Worm (Caenorhabditis elegans): ENCODE measurements around the gene Y51A2B.9.

- TF ChIP-seq blmp-1 (tag; optimal IDR thresholded peaks at IDR 0.05) (no peak), ama-1 (optimal IDR thresholded peaks at IDR 0.05) (no peak), fos-1 (tag; optimal IDR thresholded peaks at IDR 0.05) (no peak), ztf-11 (tag; optimal IDR thresholded peaks at IDR 0.05) (no peak), sptf-1 (tag; optimal IDR thresholded peaks at IDR 0.05) (no peak), pag-3 (tag; optimal IDR thresholded peaks at IDR 0.05; ENCODE audit: borderline replicate concordance, insufficient read depth) (no peak), pqm-1 (tag; optimal IDR thresholded peaks at IDR 0.05) (no peak), aly-2 (tag; optimal IDR thresholded peaks at IDR 0.05) (no peak)
Measured at ce11 chrV:18368322-18368721, 27.2 kb downstream of the Y51A2B.9 start, which contains the start of gene C08E8.6.
